Worm (Caenorhabditis elegans) whole organism, L4 larva: ENCODE results near the gene C54F6.20.

ENCODE experiments used
- F10B5.3 ChIP-seq: sonication (generic microtip); optimal IDR thresholded peaks from 2 replicates; lab custom pipeline; 2016; ENCODE audit warnings: mild to moderate bottlenecking, missing genetic modification characterization, missing compliant biosample characterization
- F37D6.2 ChIP-seq: sonication (generic microtip); optimal IDR thresholded peaks from 2 replicates; lab custom pipeline; 2016; ENCODE audit warnings: mild to moderate bottlenecking, missing genetic modification characterization, missing compliant biosample characterization
- F44E2.7 ChIP-seq: fragments of 200-800 bp; sonication (Bioruptor generic); IDR thresholded peaks from 2 replicates; pipeline ENCODE4 v2.1.2; 2022; ENCODE audit warnings: missing genetic modification characterization, missing compliant biosample characterization
- R02D3.7 ChIP-seq: fragments of 150-350 bp; sonication (generic microtip); optimal IDR thresholded peaks from 3 replicates; lab custom pipeline; 2014; ENCODE audit warnings: missing biosample characterization, missing genetic modification characterization
- T20F7.1 ChIP-seq: fragments of 200-800 bp; sonication (Bioruptor generic); optimal IDR thresholded peaks from 2 replicates; lab custom pipeline; 2018; ENCODE audit warnings: mild to moderate bottlenecking, missing genetic modification characterization, missing compliant biosample characterization
- Y105C5A.15 ChIP-seq: fragments of 200-800 bp; sonication (Bioruptor generic); IDR thresholded peaks from 2 replicates; pipeline ENCODE4 v1.3.6; 2022; ENCODE audit warnings: missing genetic modification characterization, missing compliant biosample characterization
- Y5F2A.4 ChIP-seq: fragments of 200-800 bp; sonication (Bioruptor generic); optimal IDR thresholded peaks from 2 replicates; lab custom pipeline; 2018; ENCODE audit warnings: mild to moderate bottlenecking, missing genetic modification characterization, missing compliant biosample characterization
- ZK546.5 ChIP-seq, 2 experiments: sonication (generic microtip); optimal IDR thresholded peaks; 2 replicates each; lab custom pipeline; 2017; ENCODE audit warnings: missing biosample characterization in 2 of 2, missing genetic modification characterization in 2 of 2
- ceh-20 ChIP-seq: fragments of 200-800 bp; sonication (Bioruptor generic); IDR thresholded peaks from 2 replicates; pipeline ENCODE4 v1.3.6; 2022; ENCODE audit warnings: missing genetic modification reagents, missing genetic modification characterization, missing compliant biosample characterization
- ceh-28 ChIP-seq: fragments of 150-350 bp; optimal IDR thresholded peaks from 2 replicates; lab custom pipeline; 2014; ENCODE audit warnings: missing biosample characterization, missing genetic modification reagents, missing genetic modification characterization
- ceh-44 ChIP-seq: fragments of 200-800 bp; sonication (Bioruptor generic); IDR thresholded peaks from 2 replicates; pipeline ENCODE4 v1.3.6; 2022; ENCODE audit warnings: missing genetic modification reagents, missing genetic modification characterization, missing compliant biosample characterization
- ceh-62 ChIP-seq: sonication (generic microtip); optimal IDR thresholded peaks from 2 replicates; lab custom pipeline; 2017; ENCODE audit warnings: missing biosample characterization, missing genetic modification characterization
- cey-2 ChIP-seq: sonication (generic microtip); optimal IDR thresholded peaks from 3 replicates; lab custom pipeline; 2017; ENCODE audit warnings: missing genetic modification characterization, mild to moderate bottlenecking, missing compliant biosample characterization, antibody characterized with exemption, borderline replicate concordance; ENCODE audit not compliant: insufficient read depth
- daf-8 ChIP-seq: fragments of 200-800 bp; sonication (Bioruptor generic); IDR thresholded peaks from 2 replicates; pipeline ENCODE4 v1.3.6; 2022; ENCODE audit warnings: missing genetic modification characterization, missing compliant biosample characterization
- dmd-8 ChIP-seq: fragments of 200-800 bp; sonication (Bioruptor generic); IDR thresholded peaks from 2 replicates; pipeline ENCODE4 v1.3.6; 2022; ENCODE audit warnings: missing genetic modification characterization, missing compliant biosample characterization
- dmd-9 ChIP-seq: fragments of 200-800 bp; sonication (Bioruptor generic); IDR thresholded peaks from 2 replicates; pipeline ENCODE4 v1.3.6; 2022; ENCODE audit warnings: missing genetic modification reagents, missing genetic modification characterization, missing compliant biosample characterization
- dpl-1 ChIP-seq: fragments of 150-350 bp; optimal IDR thresholded peaks from 2 replicates; lab custom pipeline; 2014; ENCODE audit warnings: missing biosample characterization, missing genetic modification reagents, missing genetic modification characterization
- dve-1 ChIP-seq: sonication (generic microtip); optimal IDR thresholded peaks from 2 replicates; lab custom pipeline; 2017; ENCODE audit warnings: antibody characterized with exemption, mild to moderate bottlenecking, missing genetic modification characterization, missing compliant biosample characterization; ENCODE audit not compliant: insufficient read depth
- gei-8 ChIP-seq: fragments of 200-800 bp; sonication (Bioruptor generic); optimal IDR thresholded peaks from 2 replicates; lab custom pipeline; 2018; ENCODE audit warnings: mild to moderate bottlenecking, missing genetic modification characterization, missing compliant biosample characterization
- hif-1 ChIP-seq, 2 experiments: sonication (generic microtip); optimal IDR thresholded peaks; 2 replicates each; lab custom pipeline; 2016 to 2017; ENCODE audit warnings: missing compliant biosample characterization in 2 of 2, missing genetic modification characterization in 2 of 2, missing genetic modification reagents in 2 of 2, missing genotype in 2 of 2, mild to moderate bottlenecking in 1 of 2
- hmg-1.1 ChIP-seq: fragments of 200-800 bp; sonication (Bioruptor generic); IDR thresholded peaks from 2 replicates; pipeline ENCODE4 v1.3.6; 2022; ENCODE audit warnings: missing genetic modification reagents, missing genetic modification characterization, missing compliant biosample characterization
- lin-1 ChIP-seq: fragments of 200-800 bp; sonication (Bioruptor generic); IDR thresholded peaks from 2 replicates; pipeline ENCODE4 v1.3.6; 2022; ENCODE audit warnings: missing genetic modification reagents, missing genetic modification characterization, missing compliant biosample characterization
- lin-38 ChIP-seq: fragments of 200-800 bp; sonication (Bioruptor generic); IDR thresholded peaks from 2 replicates; pipeline ENCODE4 v1.3.6; 2022; ENCODE audit warnings: missing genetic modification reagents, missing genetic modification characterization, missing compliant biosample characterization
- madf-9 ChIP-seq: fragments of 200-800 bp; sonication (Bioruptor generic); conservative IDR thresholded peaks from 2 replicates; pipeline ENCODE4 v1.3.6; 2022; ENCODE audit warnings: missing genetic modification reagents, missing genetic modification characterization, missing compliant biosample characterization
- mdl-1 ChIP-seq, 2 experiments: fragments of 150-350 bp in 1 of 2; sonication (generic microtip) in 1 of 2; optimal IDR thresholded peaks; 2 replicates each; lab custom pipeline; 2014 to 2017; ENCODE audit warnings: missing biosample characterization in 2 of 2, missing genetic modification characterization in 2 of 2
- mep-1 ChIP-seq: fragments of 150-350 bp; sonication (generic microtip); optimal IDR thresholded peaks from 3 replicates; lab custom pipeline; 2014; ENCODE audit warnings: missing biosample characterization, missing genetic modification characterization
- mes-2 ChIP-seq: sonication (generic microtip); optimal IDR thresholded peaks from 2 replicates; lab custom pipeline; 2016; ENCODE audit warnings: missing genotype, mild to moderate bottlenecking, missing genetic modification characterization, missing compliant biosample characterization; ENCODE audit not compliant: poor library complexity, severe bottlenecking
- mxl-3 ChIP-seq: fragments of 200-800 bp; sonication (Bioruptor generic); optimal IDR thresholded peaks from 2 replicates; lab custom pipeline; 2018; ENCODE audit warnings: mild to moderate bottlenecking, missing genetic modification characterization, missing compliant biosample characterization
- nhr-11 ChIP-seq: fragments of 150-350 bp; optimal IDR thresholded peaks from 2 replicates; lab custom pipeline; 2014; ENCODE audit warnings: missing biosample characterization, missing genetic modification characterization
- pha-4 ChIP-seq, 2 experiments: fragments of 150-350 bp in 1 of 2; fragments of 200-800 bp in 1 of 2; sonication (Bioruptor generic) in 1 of 2; IDR thresholded peaks in 1 of 2; optimal IDR thresholded peaks in 1 of 2; 2 replicates each; pipeline versions ENCODE4 v1.3.6 to Lab custom; 2014 to 2022; ENCODE audit warnings: missing genetic modification characterization in 2 of 2, missing genetic modification reagents in 2 of 2, missing biosample characterization in 1 of 2, missing compliant biosample characterization in 1 of 2
- php-3 ChIP-seq: fragments of 200-800 bp; sonication (Bioruptor generic); IDR thresholded peaks from 2 replicates; pipeline ENCODE4 v1.3.6; 2022; ENCODE audit warnings: missing genetic modification reagents, missing genetic modification characterization, missing compliant biosample characterization
- set-16 ChIP-seq: fragments of 200-800 bp; sonication (Bioruptor generic); IDR thresholded peaks from 2 replicates; pipeline ENCODE4 v1.3.6; 2022; ENCODE audit warnings: missing genetic modification reagents, missing genetic modification characterization, missing compliant biosample characterization
- snpc-1.2 ChIP-seq: fragments of 200-800 bp; sonication (Bioruptor generic); IDR thresholded peaks from 2 replicates; pipeline ENCODE4 v1.3.6; 2022; ENCODE audit warnings: missing genetic modification reagents, missing genetic modification characterization, missing compliant biosample characterization
- snpc-4 ChIP-seq: fragments of 150-350 bp; optimal IDR thresholded peaks from 2 replicates; lab custom pipeline; 2014; ENCODE audit warnings: missing biosample characterization, missing genetic modification characterization
- spr-1 ChIP-seq: sonication (generic microtip); optimal IDR thresholded peaks from 2 replicates; lab custom pipeline; 2016; ENCODE audit warnings: mild to moderate bottlenecking, missing genetic modification characterization, missing compliant biosample characterization
- spr-3 ChIP-seq: fragments of 200-800 bp; sonication (Bioruptor generic); optimal IDR thresholded peaks from 2 replicates; lab custom pipeline; 2018; ENCODE audit warnings: mild to moderate bottlenecking, missing genetic modification characterization, missing compliant biosample characterization
- tra-1 ChIP-seq: fragments of 200-800 bp; sonication (Bioruptor generic); IDR thresholded peaks from 2 replicates; pipeline ENCODE4 v1.3.6; 2022; ENCODE audit warnings: missing genetic modification reagents, missing genetic modification characterization, missing compliant biosample characterization
- unc-39 ChIP-seq: sonication (generic microtip); optimal IDR thresholded peaks from 2 replicates; lab custom pipeline; 2017; ENCODE audit warnings: missing biosample characterization, missing genetic modification characterization
- unc-62 ChIP-seq, 3 experiments: fragments of 150-350 bp in 1 of 3; sonication (generic microtip); optimal IDR thresholded peaks in 2 of 3; peaks in 1 of 3; 1 replicate in 1 of 3; 2 replicates in 2 of 3; lab custom pipeline; 2014 to 2017; ENCODE audit warnings: missing biosample characterization in 3 of 3, missing genetic modification characterization in 3 of 3, missing genetic modification reagents in 3 of 3, missing genotype in 1 of 3
- vab-7 ChIP-seq: fragments of 200-800 bp; sonication (Bioruptor generic); IDR thresholded peaks from 2 replicates; pipeline ENCODE4 v1.3.6; 2022; ENCODE audit warnings: missing genetic modification reagents, missing genetic modification characterization, missing compliant biosample characterization
- zag-1 ChIP-seq: fragments of 150-350 bp; optimal IDR thresholded peaks from 2 replicates; lab custom pipeline; 2014; ENCODE audit warnings: missing biosample characterization, missing genetic modification characterization
- zfp-3 ChIP-seq: fragments of 200-800 bp; sonication (Bioruptor generic); conservative IDR thresholded peaks from 2 replicates; pipeline ENCODE4 v1.3.6; 2022; ENCODE audit warnings: missing genetic modification reagents, missing genetic modification characterization, missing compliant biosample characterization
- zip-11 ChIP-seq: fragments of 200-800 bp; sonication (Bioruptor generic); IDR thresholded peaks from 2 replicates; pipeline ENCODE4 v1.3.6; 2022; ENCODE audit warnings: missing genetic modification characterization, missing compliant biosample characterization
- zip-2 ChIP-seq: fragments of 150-350 bp; optimal IDR thresholded peaks from 2 replicates; lab custom pipeline; 2014; ENCODE audit warnings: missing biosample characterization, missing genetic modification characterization
- ztf-11 ChIP-seq: fragments of 150-350 bp; optimal IDR thresholded peaks from 2 replicates; lab custom pipeline; 2014; ENCODE audit warnings: missing biosample characterization, missing genetic modification characterization
- ztf-7 ChIP-seq: fragments of 150-350 bp; optimal IDR thresholded peaks from 2 replicates; lab custom pipeline; 2014; ENCODE audit warnings: missing biosample characterization, missing genetic modification characterization

C54F6.20 gene

DNA sequence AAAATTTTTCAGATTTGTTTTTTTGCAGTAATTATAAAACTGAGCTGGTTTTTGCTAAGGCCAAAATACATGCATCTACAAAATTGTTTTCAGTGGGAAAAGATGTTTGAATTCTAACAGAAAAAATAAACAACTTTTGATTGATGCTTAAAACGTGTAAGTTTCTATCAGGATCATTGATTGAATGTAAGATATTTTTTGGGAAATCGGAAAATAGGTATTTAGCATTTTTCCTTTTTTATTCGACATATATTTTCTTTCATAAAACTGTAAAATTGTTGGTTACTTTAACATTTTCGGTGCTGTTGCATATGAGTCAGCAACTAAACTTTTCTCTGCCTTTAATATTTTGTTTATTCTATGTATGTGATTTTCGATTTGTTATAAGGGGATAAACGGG, at the start of gene C54F6.20:
TSS of gene C54F6.20 (plus strand) at position 301 of the 400 bp plus-strand sequence.
- TF ChIP-seq ztf-7 (no peak), set-16 (GFP tag; lab: Robert Waterston, UW) (no peak), T20F7.1 (GFP tag; lab: Kevin White, UChicago) (no peak), ztf-11 (tag; lab: Kevin White, UChicago) (no peak), hmg-1.1 (no peak), dve-1 (tag; lab: Kevin White, UChicago) (no peak), spr-3 (GFP tag; lab: Kevin White, UChicago) (no peak), ceh-20 (no peak), R02D3.7 (tag; lab: Kevin White, UChicago) (no peak), mes-2 (no peak), F37D6.2 (tag; lab: Kevin White, UChicago) (no peak), mdl-1 (tag; optimal IDR thresholded peaks at IDR 0.05; lab: Kevin White, UChicago) (no peak), zip-2 (tag; lab: Kevin White, UChicago) (no peak), madf-9 (GFP tag; lab: Robert Waterston, UW) (no peak), ceh-44 (GFP tag; lab: Robert Waterston, UW) (no peak), pha-4 (GFP tag; IDR thresholded peaks at IDR 0.05; lab: Robert Waterston, UW) (no peak), pha-4 (tag; optimal IDR thresholded peaks at IDR 0.05; lab: Kevin White, UChicago) (no peak), ceh-28 (tag; lab: Kevin White, UChicago) (no peak), dmd-8 (GFP tag; lab: Robert Waterston, UW) (no peak), gei-8 (GFP tag; lab: Kevin White, UChicago) (no peak)

DNA sequence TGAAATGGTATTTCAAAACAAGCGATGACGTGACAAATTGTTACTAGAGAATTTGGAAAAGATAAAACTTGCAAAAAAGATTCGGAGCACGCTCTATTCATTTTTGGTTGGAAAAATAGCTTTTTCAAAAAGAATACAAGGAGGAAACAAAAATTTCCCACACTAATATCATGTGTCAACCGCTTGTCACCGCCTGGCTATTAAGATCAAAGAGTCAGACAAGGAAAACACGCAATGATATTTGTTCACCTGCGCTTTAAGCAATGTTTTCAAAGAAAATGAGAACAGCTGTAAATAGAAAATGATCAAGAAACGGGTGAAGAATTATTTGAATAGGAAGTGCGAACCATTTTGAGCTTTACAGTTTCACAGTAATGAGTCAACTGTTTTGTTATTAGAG, 47.8 kb upstream of the C54F6.20 start, which contains the start of gene srh-125:
TSS of gene srh-125 (minus strand) at position 101 of the 400 bp plus-strand sequence.
- no peak for TF ChIP-seq nhr-11 (tag; lab: Kevin White, UChicago)
- no peak for TF ChIP-seq cey-2 (tag; lab: Kevin White, UChicago)
- no peak for TF ChIP-seq ceh-62 (tag; lab: Kevin White, UChicago)
- TF ChIP-seq unc-39 (tag; lab: Kevin White, UChicago): no peak
- no peak for TF ChIP-seq lin-1
- TF ChIP-seq, all 104 proteins: peak for 0

DNA sequence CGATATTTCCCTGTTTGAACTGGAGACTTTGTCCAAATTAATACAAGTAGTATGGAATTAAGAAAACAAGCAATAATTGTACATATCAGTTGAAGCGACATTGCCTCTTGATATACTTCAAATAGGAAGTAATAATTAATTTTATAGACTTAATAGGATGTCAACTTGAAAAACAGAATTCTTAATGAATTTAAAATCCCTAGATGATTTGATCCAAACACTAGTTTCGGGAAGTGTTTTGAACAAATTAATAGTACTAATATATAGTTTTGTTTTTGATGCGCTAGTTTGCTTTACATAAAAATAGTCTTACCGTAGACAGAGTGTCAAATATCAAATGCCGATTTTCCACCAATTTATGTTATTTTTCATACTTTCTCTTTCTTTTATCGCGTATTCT, 46.1 kb upstream of the C54F6.20 start, which contains the start of gene str-190:
TSS of gene str-190 (minus strand) at position 101 of the 400 bp plus-strand sequence.
- no peak for TF ChIP-seq ztf-7
- TF ChIP-seq mep-1 (tag; lab: Kevin White, UChicago): no peak
- no peak for TF ChIP-seq tra-1 (GFP tag; lab: Robert Waterston, UW)
- no peak for TF ChIP-seq snpc-4
- no peak for TF ChIP-seq unc-62 (GFP tag; optimal IDR thresholded peaks at IDR 0.05 in 1 of 2; lab: Kevin White, UChicago)
- no peak for TF ChIP-seq unc-62 (tag; optimal IDR thresholded peaks at IDR 0.05; lab: Kevin White, UChicago)
- no peak for TF ChIP-seq dpl-1 (GFP tag; lab: Kevin White, UChicago)
- TF ChIP-seq mxl-3 (GFP tag; lab: Kevin White, UChicago): no peak
- TF ChIP-seq F44E2.7 (GFP tag; lab: Robert Waterston, UW): no peak
- no peak for TF ChIP-seq lin-1
- no peak for TF ChIP-seq Y5F2A.4
- TF ChIP-seq F10B5.3 (tag; lab: Kevin White, UChicago): no peak
- TF ChIP-seq Y105C5A.15 (GFP tag; lab: Robert Waterston, UW): no peak
- TF ChIP-seq ztf-11 (tag; lab: Kevin White, UChicago): no peak

DNA sequence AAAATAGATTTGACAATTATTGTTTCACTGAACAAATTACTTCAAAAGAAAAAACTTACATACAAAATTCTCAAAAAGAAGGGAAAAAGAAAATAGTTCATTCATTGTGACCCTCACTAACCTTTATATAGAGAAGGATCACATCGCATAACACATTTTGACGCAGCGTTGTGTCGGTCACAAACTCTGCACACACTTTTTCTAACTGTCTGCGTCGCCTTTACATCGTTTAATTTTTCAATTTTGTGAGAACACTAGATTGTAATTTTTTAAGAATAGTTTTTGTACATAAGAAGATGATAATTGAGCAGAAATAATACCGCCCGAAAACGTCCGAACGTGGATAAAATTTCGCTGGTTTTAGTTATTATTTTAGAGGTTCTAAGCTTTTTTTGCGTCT, 43.6 kb upstream of the C54F6.20 start, which contains the start of gene C18B10.6:
TSS of gene C18B10.6 (minus strand) at position 101 of the 400 bp plus-strand sequence.
- TF ChIP-seq vab-7 (GFP tag; lab: Robert Waterston, UW) (no peak), zag-1 (tag; lab: Kevin White, UChicago) (no peak), hif-1 (tag; optimal IDR thresholded peaks at IDR 0.05; lab: Kevin White, UChicago) (no peak), zip-11 (GFP tag; lab: Robert Waterston, UW) (no peak), php-3 (no peak), lin-38 (GFP tag; lab: Robert Waterston, UW) (no peak), ZK546.5 (tag; optimal IDR thresholded peaks at IDR 0.05; lab: Kevin White, UChicago) (no peak), dmd-9 (GFP tag; lab: Robert Waterston, UW) (no peak), nhr-11 (tag; lab: Kevin White, UChicago) (no peak), ceh-28 (tag; lab: Kevin White, UChicago) (no peak), zfp-3 (GFP tag; lab: Robert Waterston, UW) (no peak), snpc-1.2 (GFP tag; lab: Robert Waterston, UW) (no peak), spr-1 (tag; lab: Kevin White, UChicago) (no peak), daf-8 (GFP tag; lab: Robert Waterston, UW) (no peak), ztf-11 (tag; lab: Kevin White, UChicago) (no peak)
